Worm (Caenorhabditis elegans) whole organism, L1 larva: ENCODE measurements around the gene Y66D12A.19.

Source experiments
- aly-2 ChIP-seq: fragments of 150-350 bp; optimal IDR thresholded peaks from 2 replicates; lab custom pipeline; 2014; ENCODE audit warnings: missing biosample characterization, missing genetic modification characterization
- elt-3 ChIP-seq, 6 experiments: fragments of 150-350 bp in 1 of 6; sonication (generic microtip); optimal IDR thresholded peaks; 2 replicates each; lab custom pipeline; 2017 to 2018; ENCODE audit warnings: missing biosample characterization in 6 of 6, missing genetic modification characterization in 6 of 6, inconsistent platforms in 1 of 6
- hlh-4 ChIP-seq: sonication (generic microtip); optimal IDR thresholded peaks from 2 replicates; lab custom pipeline; 2016; ENCODE audit warnings: mild to moderate bottlenecking, missing genetic modification characterization, missing compliant biosample characterization
- mdl-1 ChIP-seq, 2 experiments: fragments of 150-350 bp; optimal IDR thresholded peaks; 2 replicates each; lab custom pipeline; 2014 to 2017; ENCODE audit warnings: missing biosample characterization in 2 of 2, missing genetic modification characterization in 2 of 2, inconsistent platforms in 1 of 2
- nhr-19 ChIP-seq: fragments of 200-800 bp; sonication (Bioruptor generic); conservative IDR thresholded peaks from 2 replicates; pipeline ENCODE4 v1.3.6; 2022; ENCODE audit warnings: missing genetic modification characterization, missing compliant biosample characterization
- nhr-71 ChIP-seq: sonication (generic microtip); optimal IDR thresholded peaks from 2 replicates; lab custom pipeline; 2016; ENCODE audit warnings: mild to moderate bottlenecking, missing genetic modification characterization, moderate library complexity, missing compliant biosample characterization
- nhr-85 ChIP-seq: sonication (generic microtip); peaks from one replicate; lab custom pipeline; 2016; ENCODE audit warnings: missing genetic modification characterization, inconsistent platforms, missing compliant biosample characterization

Y66D12A.19 gene

DNA sequence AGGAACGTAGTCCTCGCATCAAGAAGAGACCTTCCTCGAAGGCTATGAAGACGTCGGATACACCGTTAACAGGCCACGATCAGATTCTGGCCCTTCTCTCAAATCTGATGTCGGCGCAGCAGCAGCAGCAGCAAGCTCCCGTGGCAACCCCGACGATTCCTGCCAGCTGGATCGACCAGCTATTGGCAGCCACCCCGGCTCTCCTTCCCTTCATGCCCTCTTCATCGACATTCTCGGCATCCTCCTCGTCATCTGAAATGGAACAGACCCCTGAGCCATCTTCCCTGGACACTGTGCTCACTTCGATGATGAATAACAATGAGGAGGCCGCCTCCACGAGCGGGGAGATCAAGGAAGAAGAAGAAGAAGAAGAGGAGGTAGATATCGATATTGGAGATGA is 52.7 kb downstream of the Y66D12A.19 start:
- no peak for TF ChIP-seq nhr-71 (tag; lab: Kevin White, UChicago)
- TF ChIP-seq hlh-4 (tag; lab: Kevin White, UChicago), result no peak
- no peak for TF ChIP-seq aly-2 (tag; lab: Kevin White, UChicago)
- TF ChIP-seq elt-3 (tag; optimal IDR thresholded peaks at IDR 0.05; lab: Kevin White, UChicago), result no peak
- TF ChIP-seq nhr-85 (tag; lab: Kevin White, UChicago), result peak; percentile 7
- TF ChIP-seq mdl-1 (tag; optimal IDR thresholded peaks at IDR 0.05; lab: Kevin White, UChicago), result no peak
- no peak for TF ChIP-seq nhr-19 (GFP tag; lab: Robert Waterston, UW)
- TF ChIP-seq, all 84 proteins: peak for 1
